Fruit fly (Drosophila melanogaster) whole organism, embryonic: ENCODE data around the gene Ser.

Experiments
- Aef1 ChIP-seq: fragments of 200-800 bp; sonication (Bioruptor generic); IDR thresholded peaks from 3 replicates; pipeline ENCODE4 v1.3.6; 2022; ENCODE audit warnings: missing biosample characterization, missing genetic modification characterization
- B-H2 ChIP-seq: fragments of 200-800 bp; sonication (Bioruptor generic); optimal IDR thresholded peaks from 2 replicates; lab custom pipeline; 2018; ENCODE audit warnings: missing biosample characterization, mild to moderate bottlenecking, missing genetic modification characterization
- CG10209 ChIP-seq: fragments of 200-800 bp; sonication (Bioruptor generic); optimal IDR thresholded peaks from 3 replicates; lab custom pipeline; 2017; ENCODE audit warnings: missing biosample characterization, mild to moderate bottlenecking, missing genetic modification characterization, missing genetic modification reagents
- CG11085 ChIP-seq: fragments of 200-800 bp; sonication (Bioruptor generic); IDR thresholded peaks from 2 replicates; pipeline ENCODE4 v1.3.6; 2022; ENCODE audit warnings: missing biosample characterization, missing genetic modification characterization
- CG11456 ChIP-seq: fragments of 200-800 bp; sonication (Bioruptor generic); IDR thresholded peaks from 3 replicates; pipeline ENCODE4 v1.3.6; 2022; ENCODE audit warnings: missing biosample characterization, missing genetic modification characterization
- CG14014 ChIP-seq: fragments of 200-800 bp; sonication (Bioruptor generic); IDR thresholded peaks from 2 replicates; pipeline ENCODE4 v1.3.6; 2022; ENCODE audit warnings: missing biosample characterization, missing genetic modification characterization
- CG1529 ChIP-seq: fragments of 200-800 bp; sonication (Bioruptor generic); optimal IDR thresholded peaks from 3 replicates; lab custom pipeline; 2018; ENCODE audit warnings: missing biosample characterization, missing genetic modification characterization
- CG15601 ChIP-seq: fragments of 200-800 bp; sonication (Bioruptor generic); optimal IDR thresholded peaks from 3 replicates; lab custom pipeline; 2019; ENCODE audit warnings: missing biosample characterization, mild to moderate bottlenecking, missing genetic modification characterization, moderate library complexity
- CG1603 ChIP-seq: fragments of 200-800 bp; sonication (Bioruptor generic); optimal IDR thresholded peaks from 2 replicates; lab custom pipeline; 2019; ENCODE audit warnings: missing biosample characterization, mild to moderate bottlenecking, missing genetic modification characterization, moderate library complexity
- CG17912 ChIP-seq: fragments of 200-800 bp; sonication (Bioruptor generic); optimal IDR thresholded peaks from 2 replicates; lab custom pipeline; 2018; ENCODE audit warnings: missing biosample characterization, mild to moderate bottlenecking, missing genetic modification characterization
- CG18619 ChIP-seq: fragments of 200-800 bp; sonication (Bioruptor generic); optimal IDR thresholded peaks from 3 replicates; lab custom pipeline; 2017; ENCODE audit warnings: missing biosample characterization, mild to moderate bottlenecking, missing genetic modification characterization
- CG2120 ChIP-seq: fragments of 200-800 bp; sonication (Bioruptor generic); optimal IDR thresholded peaks from 3 replicates; lab custom pipeline; 2016; ENCODE audit warnings: missing biosample characterization, missing genetic modification characterization
- CG30020 ChIP-seq: fragments of 200-800 bp; optimal IDR thresholded peaks from 2 replicates; lab custom pipeline; 2019; ENCODE audit warnings: missing biosample characterization, mild to moderate bottlenecking, missing genetic modification characterization, moderate library complexity
- CG3847 ChIP-seq: fragments of 200-800 bp; sonication (Bioruptor generic); IDR thresholded peaks from 2 replicates; pipeline ENCODE4 v1.3.6; 2022; ENCODE audit warnings: missing biosample characterization, missing genetic modification characterization
- CG4424 ChIP-seq: fragments of 200-800 bp; sonication (Bioruptor generic); optimal IDR thresholded peaks from 3 replicates; lab custom pipeline; 2016; ENCODE audit warnings: missing biosample characterization, missing genetic modification characterization
- CG6689 ChIP-seq: fragments of 200-800 bp; sonication (Bioruptor generic); IDR thresholded peaks from 2 replicates; pipeline ENCODE4 v1.3.6; 2022; ENCODE audit warnings: missing biosample characterization, missing genetic modification characterization
- CG7556 ChIP-seq: fragments of 200-800 bp; sonication (Bioruptor generic); optimal IDR thresholded peaks from 2 replicates; lab custom pipeline; 2017; ENCODE audit warnings: missing biosample characterization, mild to moderate bottlenecking, missing genetic modification characterization
- CG8765 ChIP-seq: fragments of 200-800 bp; sonication (Bioruptor generic); IDR thresholded peaks from 2 replicates; pipeline ENCODE4 v1.3.6; 2022; ENCODE audit warnings: missing biosample characterization, missing genetic modification characterization
- CTCF ChIP-seq: fragments of 200-800 bp; sonication (Bioruptor generic); optimal IDR thresholded peaks from 2 replicates; lab custom pipeline; 2017; ENCODE audit warnings: missing biosample characterization, mild to moderate bottlenecking, missing genetic modification characterization, moderate library complexity
- Deaf1 ChIP-seq: fragments of 200-800 bp; optimal IDR thresholded peaks from 3 replicates; lab custom pipeline; 2019; ENCODE audit warnings: missing biosample characterization, mild to moderate bottlenecking, missing genetic modification characterization, moderate library complexity
- Dp ChIP-seq: fragments of 200-800 bp; sonication (Bioruptor generic); optimal IDR thresholded peaks from 2 replicates; lab custom pipeline; 2018; ENCODE audit warnings: missing biosample characterization, mild to moderate bottlenecking, missing genetic modification characterization, moderate library complexity
- Ets97D ChIP-seq: fragments of 200-800 bp; sonication (Bioruptor generic); optimal IDR thresholded peaks from 3 replicates; lab custom pipeline; 2016; ENCODE audit warnings: missing biosample characterization, missing genetic modification characterization
- Fer1 ChIP-seq: fragments of 200-800 bp; sonication (Bioruptor generic); optimal IDR thresholded peaks from 2 replicates; lab custom pipeline; 2017; ENCODE audit warnings: missing biosample characterization, mild to moderate bottlenecking, missing genetic modification characterization
- GATAe ChIP-seq: fragments of 200-800 bp; sonication (Bioruptor generic); conservative IDR thresholded peaks from 2 replicates; pipeline ENCODE4 v1.3.6; 2022; ENCODE audit warnings: missing biosample characterization, missing genetic modification characterization
- Gug ChIP-seq: fragments of 200-800 bp; sonication (Bioruptor generic); IDR thresholded peaks from 4 replicates; pipeline ENCODE4 v1.3.6; 2022; ENCODE audit warnings: missing biosample characterization, missing genetic modification characterization
- Hand ChIP-seq: fragments of 200-800 bp; sonication (Bioruptor generic); optimal IDR thresholded peaks from 2 replicates; lab custom pipeline; 2017; ENCODE audit warnings: mild to moderate bottlenecking, missing biosample characterization, missing genetic modification reagents, missing genetic modification characterization
- Jarid2 ChIP-seq: fragments of 200-800 bp; sonication (Bioruptor generic); optimal IDR thresholded peaks from 3 replicates; lab custom pipeline; 2017; ENCODE audit warnings: mild to moderate bottlenecking, missing biosample characterization, missing genetic modification reagents, missing genetic modification characterization
- MESR4 ChIP-seq: fragments of 200-800 bp; sonication (Bioruptor generic); optimal IDR thresholded peaks from 2 replicates; lab custom pipeline; 2018; ENCODE audit warnings: missing biosample characterization, mild to moderate bottlenecking, missing genetic modification characterization, moderate library complexity
- Myb ChIP-seq: fragments of 200-800 bp; sonication (Bioruptor generic); optimal IDR thresholded peaks from 2 replicates; lab custom pipeline; 2016; ENCODE audit warnings: missing biosample characterization, missing genetic modification characterization
- Nf-YB ChIP-seq: fragments of 200-800 bp; sonication (Bioruptor generic); optimal IDR thresholded peaks from 3 replicates; lab custom pipeline; 2019; ENCODE audit warnings: missing biosample characterization, mild to moderate bottlenecking, missing genetic modification characterization, moderate library complexity
- Pdp1 ChIP-seq, 2 experiments: fragments of 200-800 bp; sonication (Bioruptor generic); optimal IDR thresholded peaks; 3 replicates each; lab custom pipeline; 2016; ENCODE audit warnings: missing biosample characterization in 2 of 2, missing genetic modification characterization in 2 of 2, mild to moderate bottlenecking in 1 of 2, moderate library complexity in 1 of 2
- aop ChIP-seq: fragments of 200-800 bp; sonication (Bioruptor generic); IDR thresholded peaks from 2 replicates; pipeline ENCODE4 v1.3.6; 2022; ENCODE audit warnings: missing biosample characterization, missing genetic modification characterization
- cad ChIP-seq: fragments of >200 bp; optimal IDR thresholded peaks from 2 replicates; lab custom pipeline; 2017; ENCODE audit warnings: missing biosample characterization, missing genetic modification characterization
- corto ChIP-seq: fragments of 200-800 bp; sonication (Bioruptor generic); optimal IDR thresholded peaks from 2 replicates; lab custom pipeline; 2016; ENCODE audit warnings: missing biosample characterization, mild to moderate bottlenecking, missing genetic modification characterization, moderate library complexity
- da ChIP-seq: fragments of 200-800 bp; sonication (Bioruptor generic); optimal IDR thresholded peaks from 2 replicates; lab custom pipeline; 2016; ENCODE audit warnings: missing biosample characterization, missing genetic modification characterization
- ewg ChIP-seq: fragments of 200-800 bp; sonication (Bioruptor generic); optimal IDR thresholded peaks from 3 replicates; lab custom pipeline; 2017; ENCODE audit warnings: mild to moderate bottlenecking, missing biosample characterization, missing genetic modification reagents, missing genetic modification characterization
- grn ChIP-seq: fragments of 200-800 bp; sonication (Bioruptor generic); optimal IDR thresholded peaks from 3 replicates; lab custom pipeline; 2017; ENCODE audit warnings: missing biosample characterization, missing genetic modification characterization
- gsb-n ChIP-seq: fragments of 200-800 bp; sonication (Bioruptor generic); optimal IDR thresholded peaks from 3 replicates; lab custom pipeline; 2018; ENCODE audit warnings: missing biosample characterization, mild to moderate bottlenecking, missing genetic modification characterization
- hb ChIP-seq: fragments of 200-800 bp; sonication (Bioruptor generic); IDR thresholded peaks from 3 replicates; pipeline ENCODE4 v1.3.6; 2022; ENCODE audit warnings: missing biosample characterization, missing genetic modification characterization; ENCODE audit not compliant: partially characterized antibody
- knrl ChIP-seq: fragments of 200-800 bp; sonication (Bioruptor generic); IDR thresholded peaks from 3 replicates; pipeline ENCODE4 v1.3.6; 2022; ENCODE audit warnings: missing biosample characterization, missing genetic modification characterization; ENCODE audit not compliant: partially characterized antibody
- lbe ChIP-seq: fragments of 200-800 bp; sonication (Bioruptor generic); optimal IDR thresholded peaks from 2 replicates; lab custom pipeline; 2016; ENCODE audit warnings: missing biosample characterization, mild to moderate bottlenecking, missing genetic modification characterization
- lilli ChIP-seq: fragments of 200-800 bp; sonication (Bioruptor generic); optimal IDR thresholded peaks from 3 replicates; lab custom pipeline; 2016; ENCODE audit warnings: missing biosample characterization, missing genetic modification characterization
- nau ChIP-seq: fragments of 200-800 bp; sonication (Bioruptor generic); optimal IDR thresholded peaks from 3 replicates; lab custom pipeline; 2017; ENCODE audit warnings: missing biosample characterization, mild to moderate bottlenecking, missing genetic modification characterization, missing genetic modification reagents
- pzg ChIP-seq: fragments of 200-800 bp; sonication (Bioruptor generic); optimal IDR thresholded peaks from 3 replicates; lab custom pipeline; 2018; ENCODE audit warnings: missing biosample characterization, mild to moderate bottlenecking, missing genetic modification characterization, moderate library complexity
- sc ChIP-seq, 3 experiments: fragments of >200 bp in 2 of 3; fragments of 200-800 bp in 1 of 3; sonication (Bioruptor generic) in 1 of 3; optimal IDR thresholded peaks; 2 replicates in 2 of 3; 3 replicates in 1 of 3; lab custom pipeline; 2017; ENCODE audit warnings: mild to moderate bottlenecking in 1 of 3, missing biosample characterization in 1 of 3, missing genetic modification characterization in 1 of 3, missing genetic modification reagents in 1 of 3
- stc ChIP-seq: fragments of 200-800 bp; sonication (Bioruptor generic); IDR thresholded peaks from 2 replicates; pipeline ENCODE4 v1.3.6; 2022; ENCODE audit warnings: missing biosample characterization, missing genetic modification characterization
- trem ChIP-seq: fragments of 200-800 bp; optimal IDR thresholded peaks from 3 replicates; lab custom pipeline; 2019; ENCODE audit warnings: missing biosample characterization, mild to moderate bottlenecking, missing genetic modification characterization, moderate library complexity
- z ChIP-seq: fragments of 200-800 bp; sonication (Bioruptor generic); IDR thresholded peaks from 3 replicates; pipeline ENCODE4 v1.3.6; 2022; ENCODE audit warnings: missing biosample characterization, missing genetic modification characterization

The Ser gene

DNA sequence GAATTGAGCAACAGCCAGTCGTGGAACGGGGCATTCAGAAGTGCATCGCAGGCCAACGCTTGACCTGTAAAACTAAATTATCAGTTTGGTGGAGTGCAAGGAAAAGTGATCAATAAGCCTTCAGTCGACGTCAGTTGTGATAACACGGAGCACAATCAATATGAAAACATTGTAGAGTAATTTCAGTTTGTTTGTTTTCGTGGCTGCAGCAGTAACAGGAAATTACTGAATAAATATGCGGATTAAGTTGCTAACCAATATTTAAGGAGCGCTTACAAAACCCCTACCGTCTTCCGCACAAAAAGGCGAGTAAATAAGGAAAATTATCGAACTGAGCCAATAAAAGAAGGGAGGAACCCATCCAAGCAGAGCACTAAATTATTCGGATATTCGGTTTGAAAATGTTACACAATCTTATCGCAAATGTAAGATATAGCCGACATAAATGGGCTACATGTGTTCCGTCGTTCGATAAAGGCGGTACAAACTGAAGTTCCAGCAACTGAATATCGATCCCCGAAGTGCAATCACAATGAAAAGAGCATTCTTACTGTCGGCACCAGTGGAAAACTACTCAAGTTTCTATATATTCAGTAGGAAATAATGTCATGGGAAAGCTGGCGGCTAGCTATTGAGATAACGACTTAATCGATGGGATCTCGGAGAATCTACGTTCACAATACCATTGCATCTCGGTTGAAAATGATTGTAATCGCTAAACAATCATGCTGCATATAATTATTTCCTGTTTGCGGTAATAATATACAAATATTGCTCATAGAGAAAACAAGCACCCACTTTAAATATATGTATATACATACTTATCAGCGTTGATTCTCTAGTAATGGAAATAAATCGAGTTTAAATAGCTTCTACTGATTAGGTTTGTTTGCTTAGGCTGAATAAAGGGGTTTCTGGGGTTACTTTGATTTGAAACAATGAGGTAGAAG, 58.1 kb downstream of the Ser start (continued):
- peak; percentile 86 for TF ChIP-seq gsb-n
- TF ChIP-seq CG17912 (GFP tag; lab: Kevin White, UChicago), result no peak
- peak; percentile 41 to 85 for TF ChIP-seq Pdp1 (GFP tag; optimal IDR thresholded peaks at IDR 0.05; lab: Kevin White, UChicago)
- TF ChIP-seq pzg (GFP tag; lab: Kevin White, UChicago), result no peak
- peak; percentile 71; the same call in 1 of the 2 replicates for TF ChIP-seq stc (GFP tag; lab: Robert Waterston, UW)
- TF ChIP-seq trem (tag; lab: Kevin White, UChicago), result no peak
- TF ChIP-seq Gug (GFP tag; lab: Robert Waterston, UW), result no peak
- TF ChIP-seq Dp (GFP tag; lab: Kevin White, UChicago), result no peak
- TF ChIP-seq da (GFP tag; lab: Kevin White, UChicago), result no peak
- TF ChIP-seq aop (GFP tag; lab: Robert Waterston, UW), result no peak
- TF ChIP-seq Deaf1 (tag; lab: Kevin White, UChicago), result no peak
- peak; percentile 81 for TF ChIP-seq nau (GFP tag; lab: Kevin White, UChicago)
- TF ChIP-seq CG4424 (GFP tag; lab: Kevin White, UChicago), result peak; percentile 47
- no peak for TF ChIP-seq CG3847
- peak; percentile 65; the same call in 1 of the 2 replicates for TF ChIP-seq CG6689 (GFP tag; lab: Robert Waterston, UW)
- TF ChIP-seq Nf-YB, result peak; percentile 51
- TF ChIP-seq Hand (GFP tag; lab: Kevin White, UChicago), result no peak
- TF ChIP-seq hb, result no peak
- TF ChIP-seq CG30020 (tag; lab: Kevin White, UChicago), result no peak
- TF ChIP-seq CG7556, result peak; percentile 65
- TF ChIP-seq CG10209 (GFP tag; lab: Kevin White, UChicago), result peak; percentile 82
- TF ChIP-seq CG14014 (GFP tag; lab: Robert Waterston, UW), result peak; percentile 53; the same call in 1 of the 2 replicates
- no peak for TF ChIP-seq B-H2 (GFP tag; lab: Kevin White, UChicago)
- no peak for TF ChIP-seq knrl (GFP tag; lab: Robert Waterston, UW)
- TF ChIP-seq CG18619 (GFP tag; lab: Kevin White, UChicago), result peak; percentile 62
- peak; percentile 15 for TF ChIP-seq Myb (GFP tag; lab: Kevin White, UChicago)
- TF ChIP-seq CG15601 (tag; lab: Kevin White, UChicago), result peak; percentile 77
- TF ChIP-seq lilli (GFP tag; lab: Kevin White, UChicago), result peak; percentile 13
- peak; percentile 1 for TF ChIP-seq MESR4 (GFP tag; lab: Kevin White, UChicago)
- no peak for TF ChIP-seq CG2120
- TF ChIP-seq GATAe, result peak; percentile 67
- TF ChIP-seq corto (GFP tag; lab: Kevin White, UChicago), result no peak
- peak; percentile 82 for TF ChIP-seq CG1603 (tag; lab: Kevin White, UChicago)
- TF ChIP-seq cad (GFP tag; lab: Kevin White, UChicago), result no peak
- TF ChIP-seq Fer1, result peak; percentile 7
- no peak for TF ChIP-seq Aef1 (GFP tag; lab: Robert Waterston, UW)
- peak; percentile 71 for TF ChIP-seq grn (GFP tag; lab: Kevin White, UChicago)
- peak; percentile 35 for TF ChIP-seq ewg
- TF ChIP-seq CG1529 (GFP tag; lab: Kevin White, UChicago), result peak; percentile 78
- TF ChIP-seq sc (optimal IDR thresholded peaks at IDR 0.05; lab: Kevin White, UChicago), result no peak
- TF ChIP-seq sc (GFP tag; optimal IDR thresholded peaks at IDR 0.05; lab: Kevin White, UChicago), result peak; percentile 75
- TF ChIP-seq CG8765 (GFP tag; lab: Robert Waterston, UW), result no peak
- 0 out of 3 replicates have a peak, but pooled peaks have one; percentile 12 for TF ChIP-seq CG11456 (GFP tag; lab: Robert Waterston, UW)
- no peak for TF ChIP-seq CG11085 (GFP tag; lab: Robert Waterston, UW)
- no peak for TF ChIP-seq z (GFP tag; lab: Robert Waterston, UW)
- TF ChIP-seq Jarid2 (GFP tag; lab: Kevin White, UChicago), result peak; percentile 36
- no peak for TF ChIP-seq Ets97D (GFP tag; lab: Kevin White, UChicago)
- TF ChIP-seq lbe (GFP tag; lab: Kevin White, UChicago), result no peak
- TF ChIP-seq CTCF, result peak; percentile 31
